Fruit fly (Drosophila melanogaster): ENCODE results near the gene CG4884.

dm6 chr3R:27957967-27958366 lies 1.1 kb downstream of the CG4884 start:
- TF ChIP-seq psq (optimal IDR thresholded peaks at IDR 0.05), result no peak
- TF ChIP-seq Sin3A (optimal IDR thresholded peaks at IDR 0.05), result no peak
- TF ChIP-seq insv (optimal IDR thresholded peaks at IDR 0.05), result no peak

All from Kc167 (cell line).